Worm (Caenorhabditis elegans) whole organism, L4 larva: ENCODE measurements around the gene B0410.3.

Source experiments
- T26A8.4 ChIP-seq: fragments of 200-800 bp; sonication (Bioruptor generic); IDR thresholded peaks from 2 replicates; pipeline ENCODE4 v1.3.6; 2022; ENCODE audit warnings: missing genetic modification characterization, missing compliant biosample characterization
- aha-1 ChIP-seq: fragments of 150-350 bp; peaks from one replicate; lab custom pipeline; 2014; ENCODE audit warnings: missing biosample characterization, missing genetic modification characterization
- ctbp-1 ChIP-seq: fragments of 200-800 bp; sonication (Bioruptor generic); IDR thresholded peaks from 2 replicates; pipeline ENCODE4 v1.3.6; 2022; ENCODE audit warnings: missing genetic modification reagents, missing genetic modification characterization, missing compliant biosample characterization
- dmd-8 ChIP-seq: fragments of 200-800 bp; sonication (Bioruptor generic); IDR thresholded peaks from 2 replicates; pipeline ENCODE4 v1.3.6; 2022; ENCODE audit warnings: missing genetic modification characterization, missing compliant biosample characterization
- dve-1 ChIP-seq: sonication (generic microtip); optimal IDR thresholded peaks from 2 replicates; lab custom pipeline; 2017; ENCODE audit warnings: antibody characterized with exemption, mild to moderate bottlenecking, missing genetic modification characterization, missing compliant biosample characterization; ENCODE audit not compliant: insufficient read depth
- fos-1 ChIP-seq: fragments of 150-350 bp; optimal IDR thresholded peaks from 2 replicates; lab custom pipeline; 2014; ENCODE audit warnings: missing biosample characterization, missing genetic modification characterization
- gei-8 ChIP-seq: fragments of 200-800 bp; sonication (Bioruptor generic); optimal IDR thresholded peaks from 2 replicates; lab custom pipeline; 2018; ENCODE audit warnings: mild to moderate bottlenecking, missing genetic modification characterization, missing compliant biosample characterization
- hif-1 ChIP-seq, 2 experiments: sonication (generic microtip); optimal IDR thresholded peaks; 2 replicates each; lab custom pipeline; 2016 to 2017; ENCODE audit warnings: missing compliant biosample characterization in 2 of 2, missing genetic modification characterization in 2 of 2, missing genetic modification reagents in 2 of 2, missing genotype in 2 of 2, mild to moderate bottlenecking in 1 of 2
- hlh-11 ChIP-seq: fragments of 200-800 bp; sonication (Bioruptor generic); optimal IDR thresholded peaks from 2 replicates; lab custom pipeline; 2018; ENCODE audit warnings: mild to moderate bottlenecking, missing genetic modification characterization, missing compliant biosample characterization
- hlh-30 ChIP-seq: sonication (generic microtip); optimal IDR thresholded peaks from 2 replicates; lab custom pipeline; 2017; ENCODE audit warnings: antibody characterized with exemption, mild to moderate bottlenecking, missing genetic modification characterization, missing compliant biosample characterization; ENCODE audit not compliant: insufficient read depth
- lin-39 ChIP-seq: fragments of 150-350 bp; optimal IDR thresholded peaks from 2 replicates; lab custom pipeline; 2014; ENCODE audit warnings: missing biosample characterization, missing genetic modification reagents, missing genetic modification characterization
- lir-3 ChIP-seq: sonication (generic microtip); optimal IDR thresholded peaks from 2 replicates; lab custom pipeline; 2016; ENCODE audit warnings: mild to moderate bottlenecking, missing genetic modification characterization, missing compliant biosample characterization
- lsy-2 ChIP-seq, 2 experiments: fragments of 150-350 bp in 1 of 2; sonication (generic microtip) in 1 of 2; optimal IDR thresholded peaks; 2 replicates each; lab custom pipeline; 2014 to 2017; ENCODE audit warnings: missing biosample characterization in 2 of 2, missing genetic modification characterization in 2 of 2
- madf-5 ChIP-seq, 2 experiments: fragments of 200-800 bp; sonication (Bioruptor generic); IDR thresholded peaks; 2 replicates each; pipeline ENCODE4 v1.3.6; 2022; ENCODE audit warnings: missing compliant biosample characterization in 2 of 2, missing genetic modification characterization in 2 of 2
- mdl-1 ChIP-seq, 2 experiments: fragments of 150-350 bp in 1 of 2; sonication (generic microtip) in 1 of 2; optimal IDR thresholded peaks; 2 replicates each; lab custom pipeline; 2014 to 2017; ENCODE audit warnings: missing biosample characterization in 2 of 2, missing genetic modification characterization in 2 of 2
- mep-1 ChIP-seq: fragments of 150-350 bp; sonication (generic microtip); optimal IDR thresholded peaks from 3 replicates; lab custom pipeline; 2014; ENCODE audit warnings: missing biosample characterization, missing genetic modification characterization
- mes-2 ChIP-seq: sonication (generic microtip); optimal IDR thresholded peaks from 2 replicates; lab custom pipeline; 2016; ENCODE audit warnings: missing genotype, mild to moderate bottlenecking, missing genetic modification characterization, missing compliant biosample characterization; ENCODE audit not compliant: poor library complexity, severe bottlenecking
- nhr-111 ChIP-seq: fragments of 200-800 bp; sonication (Bioruptor generic); optimal IDR thresholded peaks from 2 replicates; lab custom pipeline; 2018; ENCODE audit warnings: mild to moderate bottlenecking, missing genetic modification characterization, missing compliant biosample characterization
- nhr-28 ChIP-seq: fragments of 150-350 bp; optimal IDR thresholded peaks from 2 replicates; lab custom pipeline; 2014; ENCODE audit warnings: missing biosample characterization, missing genetic modification characterization
- nhr-42 ChIP-seq: fragments of 200-800 bp; sonication (Bioruptor generic); IDR thresholded peaks from 2 replicates; pipeline ENCODE4 v1.3.6; 2022; ENCODE audit warnings: missing genetic modification characterization, missing compliant biosample characterization
- nhr-6 ChIP-seq: fragments of 150-350 bp; optimal IDR thresholded peaks from 2 replicates; lab custom pipeline; 2014; ENCODE audit warnings: missing biosample characterization, missing genetic modification characterization
- sdz-12 ChIP-seq: fragments of 200-800 bp; sonication (Bioruptor generic); optimal IDR thresholded peaks from 2 replicates; lab custom pipeline; 2018; ENCODE audit warnings: mild to moderate bottlenecking, missing genetic modification characterization, missing compliant biosample characterization
- set-16 ChIP-seq: fragments of 200-800 bp; sonication (Bioruptor generic); IDR thresholded peaks from 2 replicates; pipeline ENCODE4 v1.3.6; 2022; ENCODE audit warnings: missing genetic modification reagents, missing genetic modification characterization, missing compliant biosample characterization
- snpc-1.2 ChIP-seq: fragments of 200-800 bp; sonication (Bioruptor generic); IDR thresholded peaks from 2 replicates; pipeline ENCODE4 v1.3.6; 2022; ENCODE audit warnings: missing genetic modification reagents, missing genetic modification characterization, missing compliant biosample characterization
- tag-97 ChIP-seq: fragments of 200-800 bp; sonication (Bioruptor generic); IDR thresholded peaks from 2 replicates; pipeline ENCODE4 v1.3.6; 2022; ENCODE audit warnings: missing genetic modification characterization, missing compliant biosample characterization
- unc-39 ChIP-seq: sonication (generic microtip); optimal IDR thresholded peaks from 2 replicates; lab custom pipeline; 2017; ENCODE audit warnings: missing biosample characterization, missing genetic modification characterization
- unc-62 ChIP-seq, 3 experiments: fragments of 150-350 bp in 1 of 3; sonication (generic microtip); optimal IDR thresholded peaks in 2 of 3; peaks in 1 of 3; 1 replicate in 1 of 3; 2 replicates in 2 of 3; lab custom pipeline; 2014 to 2017; ENCODE audit warnings: missing biosample characterization in 3 of 3, missing genetic modification characterization in 3 of 3, missing genetic modification reagents in 3 of 3, missing genotype in 1 of 3
- zip-11 ChIP-seq: fragments of 200-800 bp; sonication (Bioruptor generic); IDR thresholded peaks from 2 replicates; pipeline ENCODE4 v1.3.6; 2022; ENCODE audit warnings: missing genetic modification characterization, missing compliant biosample characterization
- zip-2 ChIP-seq: fragments of 150-350 bp; optimal IDR thresholded peaks from 2 replicates; lab custom pipeline; 2014; ENCODE audit warnings: missing biosample characterization, missing genetic modification characterization
- ztf-11 ChIP-seq: fragments of 150-350 bp; optimal IDR thresholded peaks from 2 replicates; lab custom pipeline; 2014; ENCODE audit warnings: missing biosample characterization, missing genetic modification characterization
- ztf-7 ChIP-seq: fragments of 150-350 bp; optimal IDR thresholded peaks from 2 replicates; lab custom pipeline; 2014; ENCODE audit warnings: missing biosample characterization, missing genetic modification characterization

Gene B0410.3

DNA sequence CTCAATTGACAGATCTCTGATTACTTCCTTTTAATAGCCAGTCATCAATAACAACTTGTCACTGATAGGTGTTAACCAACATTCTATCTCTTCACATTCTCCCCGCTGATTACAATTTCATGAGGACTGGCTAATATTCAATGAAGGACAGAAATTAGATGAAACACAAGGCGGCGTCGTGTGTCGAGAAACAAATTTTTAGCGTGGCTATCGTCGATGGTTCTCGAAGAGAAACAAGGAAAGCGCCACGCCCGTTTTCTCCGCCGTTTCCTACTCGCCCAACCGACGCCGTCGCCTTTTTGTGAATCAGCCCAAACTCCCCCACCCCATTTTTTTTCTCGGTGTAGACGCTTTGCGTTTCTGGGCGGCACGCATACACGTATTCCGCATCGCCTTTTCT is 27.3 kb downstream of the B0410.3 start, which contains the start of gene F53B3.6:
TSS of gene F53B3.6 (plus strand) at position 284 of the 400 bp plus-strand sequence.
- TF ChIP-seq unc-62 (GFP tag; optimal IDR thresholded peaks at IDR 0.05 in 1 of 2; lab: Kevin White, UChicago) (peak in 1 of 2 experiments; percentile 56), unc-62 (tag; optimal IDR thresholded peaks at IDR 0.05; lab: Kevin White, UChicago) (no peak), hlh-11 (tag; lab: Kevin White, UChicago) (peak; percentile 60), nhr-28 (tag; lab: Kevin White, UChicago) (peak; percentile 22), unc-39 (tag; lab: Kevin White, UChicago) (no peak), mdl-1 (tag; optimal IDR thresholded peaks at IDR 0.05; lab: Kevin White, UChicago) (peak in 1 of 2 experiments; percentile 11)
- TF ChIP-seq, all 104 proteins: peak for 4

DNA sequence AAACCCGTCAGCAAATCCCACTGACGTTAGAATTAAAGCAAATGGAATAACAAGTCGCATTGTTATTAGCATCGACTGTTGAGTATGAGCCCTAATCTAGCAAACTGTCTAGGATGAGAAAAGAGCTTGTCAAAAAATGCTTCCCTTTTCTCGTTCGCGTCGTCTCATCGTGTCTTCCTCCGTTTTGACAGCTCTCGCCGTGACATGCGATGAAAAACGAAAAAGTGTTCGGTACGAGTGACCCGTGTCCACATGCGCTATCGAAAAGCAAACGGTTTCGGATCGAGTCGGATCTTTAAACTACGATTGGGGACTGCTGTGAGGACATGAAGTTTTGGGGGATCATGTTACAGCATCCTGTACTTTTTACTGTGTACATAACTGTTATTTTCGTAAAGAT is 28.9 kb downstream of the B0410.3 start, which contains the start of gene comt-1:
TSS of gene comt-1 (minus strand) at position 101 of the 400 bp plus-strand sequence.
- TF ChIP-seq madf-5 (GFP tag; IDR thresholded peaks at IDR 0.05; lab: Robert Waterston, UW) (no peak), ctbp-1 (GFP tag; lab: Robert Waterston, UW) (no peak), mep-1 (tag; lab: Kevin White, UChicago) (no peak), mes-2 (tag; lab: Kevin White, UChicago) (no peak), ztf-11 (tag; lab: Kevin White, UChicago) (no peak), nhr-42 (GFP tag; lab: Robert Waterston, UW) (no peak), fos-1 (tag; lab: Kevin White, UChicago) (no peak), nhr-111 (GFP tag; lab: Kevin White, UChicago) (no peak), nhr-6 (tag; lab: Kevin White, UChicago) (no peak), dve-1 (tag; lab: Kevin White, UChicago) (no peak), mdl-1 (tag; optimal IDR thresholded peaks at IDR 0.05; lab: Kevin White, UChicago) (no peak), zip-11 (GFP tag; lab: Robert Waterston, UW) (no peak), zip-2 (no peak), ztf-7 (no peak), T26A8.4 (GFP tag; lab: Robert Waterston, UW) (no peak), hlh-11 (tag; lab: Kevin White, UChicago) (no peak), dmd-8 (GFP tag; lab: Robert Waterston, UW) (no peak), snpc-1.2 (GFP tag; lab: Robert Waterston, UW) (no peak), lin-39 (no peak)
- TF ChIP-seq, all 104 proteins: peak for 0

DNA sequence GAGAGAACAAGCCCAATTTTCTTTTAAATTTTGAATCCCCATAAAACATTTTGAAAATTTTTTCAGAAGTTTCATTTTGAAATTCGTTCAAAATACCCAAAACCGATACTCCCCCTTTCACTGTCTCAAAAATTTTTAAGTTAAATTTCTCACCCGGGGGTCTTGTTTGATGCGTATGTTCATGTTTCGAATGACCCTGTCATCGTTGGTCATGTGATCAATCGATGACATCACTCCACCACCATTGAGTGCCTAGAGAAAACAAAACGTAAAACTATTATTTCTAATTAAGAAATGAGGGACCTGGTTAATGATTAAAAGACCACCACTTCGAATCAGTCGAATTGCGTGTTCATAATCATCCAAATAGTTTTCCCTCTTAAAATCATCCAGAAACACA is 32.9 kb downstream of the B0410.3 start:
- TF ChIP-seq madf-5 (GFP tag; IDR thresholded peaks at IDR 0.05; lab: Robert Waterston, UW) (no peak), nhr-28 (tag; lab: Kevin White, UChicago) (peak; percentile 14), zip-2 (no peak), set-16 (no peak), hlh-30 (tag; lab: Kevin White, UChicago) (peak; percentile 82), sdz-12 (GFP tag; lab: Kevin White, UChicago) (no peak), gei-8 (GFP tag; lab: Kevin White, UChicago) (no peak), mep-1 (tag; lab: Kevin White, UChicago) (peak; percentile 28)
- TF ChIP-seq, all 104 proteins: peak for 3

DNA sequence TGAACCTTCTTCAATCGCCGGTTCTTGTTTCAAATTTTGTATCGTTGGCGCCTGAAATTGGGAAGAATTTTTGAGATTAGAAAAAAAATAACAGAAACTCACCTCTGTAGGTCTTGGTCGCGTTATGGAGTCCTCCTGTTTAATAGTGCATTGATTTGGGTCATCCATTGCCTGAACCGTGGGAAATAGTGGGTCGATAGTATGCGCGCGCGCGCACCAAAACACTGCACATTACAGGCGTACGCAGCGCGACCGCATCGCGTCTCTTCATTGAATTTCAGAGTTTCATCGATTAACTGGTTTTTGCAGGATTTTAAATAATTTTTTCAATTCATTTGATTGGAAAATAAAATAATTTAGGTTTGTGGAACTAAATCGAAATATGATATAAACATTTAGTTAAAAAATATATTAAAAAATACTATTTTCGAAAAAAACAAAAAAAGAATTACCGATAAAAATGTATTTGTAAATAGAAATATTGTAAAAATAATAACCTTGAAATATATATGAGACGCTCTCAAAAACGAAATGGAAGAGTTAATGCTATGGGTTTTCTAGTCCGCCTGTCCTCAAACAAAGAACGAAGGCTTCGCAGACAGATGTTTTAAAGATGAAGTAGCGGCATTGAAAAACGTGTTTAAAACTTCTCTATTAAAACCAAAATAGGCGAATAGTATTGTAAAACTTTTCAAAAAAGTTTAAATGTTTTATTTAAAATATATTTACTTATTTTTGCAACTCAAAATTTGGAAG is 34.0 kb downstream of the B0410.3 start, which contains the start of gene tra-4:
TSS of gene tra-4 (minus strand) at position 534 of the 756 bp plus-strand sequence.
- TF ChIP-seq madf-5 (GFP tag; IDR thresholded peaks at IDR 0.05; lab: Robert Waterston, UW): no peak
- TF ChIP-seq mes-2 (tag; lab: Kevin White, UChicago): peak; percentile 91
- peak; percentile 38 for TF ChIP-seq aha-1 (tag; lab: Kevin White, UChicago)
- no peak for TF ChIP-seq T26A8.4 (GFP tag; lab: Robert Waterston, UW)
- peak; percentile 26 for TF ChIP-seq nhr-28 (tag; lab: Kevin White, UChicago)
- peak in 1 of 2 experiments; percentile 46 for TF ChIP-seq lsy-2 (tag; optimal IDR thresholded peaks at IDR 0.05; lab: Kevin White, UChicago)
- TF ChIP-seq tag-97 (GFP tag; lab: Robert Waterston, UW): no peak
- TF ChIP-seq nhr-6 (tag; lab: Kevin White, UChicago): no peak
- TF ChIP-seq lir-3 (tag; lab: Kevin White, UChicago): no peak
- peak in 1 of 2 experiments; percentile 7 for TF ChIP-seq hif-1 (tag; optimal IDR thresholded peaks at IDR 0.05; lab: Kevin White, UChicago)
